Fruit fly (Drosophila melanogaster): ENCODE results near the gene chinmo.

dm6 chr2L:1627824-1628501, 23.1 kb upstream of the chinmo start:
- TF ChIP-seq CG11617 (GFP tag; optimal IDR thresholded peaks at IDR 0.05) (no peak), Mnt (GFP tag; optimal IDR thresholded peaks at IDR 0.05) (no peak)
